Worm (Caenorhabditis elegans): Measurements from ENCODE around the gene R05A10.8.

Gene R05A10.8

ce11 chrIV:14145594-14145993 lies 12.4 kb downstream of the R05A10.8 start, which contains the start of gene oac-37 (continued):
- no peak for TF ChIP-seq F26F4.8 (GFP tag; conservative IDR thresholded peaks at IDR 0.05)
- no peak for TF ChIP-seq mxl-3 (GFP tag; optimal IDR thresholded peaks at IDR 0.05)
- TF ChIP-seq tag-97 (GFP tag; IDR thresholded peaks at IDR 0.05) = no peak

- TF ChIP-seq madf-9 (GFP tag; conservative IDR thresholded peaks at IDR 0.05) (no peak), zip-11 (GFP tag; IDR thresholded peaks at IDR 0.05) (no peak), snpc-1.2 (GFP tag; IDR thresholded peaks at IDR 0.05) (peak; percentile 70)
These were observed 14.9 kb downstream of the R05A10.8 start for ce11 chrIV:14143042-14143441.

ce11 chrIV:14137063-14137462 lies 20.9 kb downstream of the R05A10.8 start, which contains the start of gene srz-31:
TSS of gene srz-31 (plus strand) at chrIV:14137363.
- TF ChIP-seq saeg-2 (GFP tag; IDR thresholded peaks at IDR 0.05) (no peak), daf-19 (GFP tag; conservative IDR thresholded peaks at IDR 0.05) (no peak), mxl-3 (GFP tag; optimal IDR thresholded peaks at IDR 0.05) (no peak)

- TF ChIP-seq madf-5 (GFP tag; IDR thresholded peaks at IDR 0.05) (no peak), hlh-30 (tag; optimal IDR thresholded peaks at IDR 0.05; ENCODE audit: insufficient read depth) (no peak), aha-1 (tag) (peak; percentile 92), Y105C5A.15 (GFP tag; IDR thresholded peaks at IDR 0.05) (no peak)
These were observed 24.6 kb downstream of the R05A10.8 start for ce11 chrIV:14133400-14133799.

- TF ChIP-seq egl-27 (tag; optimal IDR thresholded peaks at IDR 0.05) (no peak), gei-8 (GFP tag; optimal IDR thresholded peaks at IDR 0.05) (no peak), nhr-77 (tag; optimal IDR thresholded peaks at IDR 0.05) (no peak), vab-7 (GFP tag; IDR thresholded peaks at IDR 0.05) (no peak), mep-1 (tag; optimal IDR thresholded peaks at IDR 0.05) (no peak), daf-19 (GFP tag; conservative IDR thresholded peaks at IDR 0.05) (no peak), hlh-11 (tag; optimal IDR thresholded peaks at IDR 0.05) (no peak)
These were observed 26.2 kb downstream of the R05A10.8 start, which contains the start of gene srz-59 for ce11 chrIV:14131770-14132169. TSS of gene srz-59 (plus strand) at chrIV:14132070.

ce11 chrIV:14129091-14129490 lies 28.9 kb downstream of the R05A10.8 start, which contains the start of gene srz-42:
TSS of gene srz-42 (plus strand) at chrIV:14129391.
- TF ChIP-seq D1046.2 (GFP tag; IDR thresholded peaks at IDR 0.05) (no peak), spr-1 (tag; optimal IDR thresholded peaks at IDR 0.05) (no peak), nhr-28 (tag; optimal IDR thresholded peaks at IDR 0.05) (no peak), nhr-6 (tag; optimal IDR thresholded peaks at IDR 0.05) (no peak), nhr-25 (tag; optimal IDR thresholded peaks at IDR 0.05; ENCODE audit: borderline replicate concordance, insufficient read depth) (no peak), madf-9 (GFP tag; conservative IDR thresholded peaks at IDR 0.05) (no peak), R02D3.7 (tag; optimal IDR thresholded peaks at IDR 0.05) (no peak), nhr-41 (GFP tag; IDR thresholded peaks at IDR 0.05) (no peak), lin-13 (GFP tag; optimal IDR thresholded peaks at IDR 0.05) (no peak), ztf-11 (tag; optimal IDR thresholded peaks at IDR 0.05) (no peak)

- TF ChIP-seq F37D6.2 (tag; optimal IDR thresholded peaks at IDR 0.05) = no peak
- no peak for TF ChIP-seq daf-16 (GFP tag; optimal IDR thresholded peaks at IDR 0.05)
- peak; percentile 53 for TF ChIP-seq daf-16 (tag; optimal IDR thresholded peaks at IDR 0.05)
- TF ChIP-seq spr-3 (GFP tag; optimal IDR thresholded peaks at IDR 0.05) = no peak
- TF ChIP-seq mxl-3 (GFP tag; optimal IDR thresholded peaks at IDR 0.05) = no peak
- TF ChIP-seq pqm-1 (tag; optimal IDR thresholded peaks at IDR 0.05) = peak; percentile 60
These were observed 30.0 kb downstream of the R05A10.8 start, which contains the start of gene H12I19.115 for ce11 chrIV:14127805-14128610. TSS of gene H12I19.115 (minus strand) at chrIV:14127855.

Measured in whole organism, L4 larva.